Fruit fly (Drosophila melanogaster) whole organism, wandering third instar larva: ENCODE measurements around the gene CG17768.

ENCODE experiments used
- CrebA ChIP-seq: fragments of 200-800 bp; sonication (Bioruptor generic); optimal IDR thresholded peaks from 2 replicates; lab custom pipeline; 2016; ENCODE audit warnings: missing biosample characterization, mild to moderate bottlenecking, missing genetic modification characterization, borderline replicate concordance
- Dfd ChIP-seq: fragments of >200 bp; optimal IDR thresholded peaks from 2 replicates; lab custom pipeline; 2017; ENCODE audit warnings: missing biosample characterization, missing genetic modification characterization
- GATAd ChIP-seq: sonication (Bioruptor generic); optimal IDR thresholded peaks from 2 replicates; lab custom pipeline; 2016; ENCODE audit warnings: missing biosample characterization, missing genetic modification characterization
- Hr78 ChIP-seq: fragments of >200 bp; optimal IDR thresholded peaks from 2 replicates; lab custom pipeline; 2017; ENCODE audit warnings: missing biosample characterization, missing genetic modification characterization
- Jra ChIP-seq: sonication (Bioruptor generic); optimal IDR thresholded peaks from 2 replicates; lab custom pipeline; 2016; ENCODE audit warnings: missing biosample characterization, missing genetic modification characterization
- Mio ChIP-seq: sonication (Bioruptor generic); optimal IDR thresholded peaks from 2 replicates; lab custom pipeline; 2016; ENCODE audit warnings: missing biosample characterization, missing genetic modification characterization
- Myc ChIP-seq: fragments of >200 bp; optimal IDR thresholded peaks from 2 replicates; lab custom pipeline; 2017
- N ChIP-seq: fragments of >200 bp; optimal IDR thresholded peaks from 2 replicates; lab custom pipeline; 2018; ENCODE audit warnings: missing biosample characterization, missing external identifiers, missing genetic modification characterization
- OdsH ChIP-seq: fragments of 200-800 bp; sonication (Bioruptor generic); optimal IDR thresholded peaks from 2 replicates; lab custom pipeline; 2016; ENCODE audit warnings: missing biosample characterization, mild to moderate bottlenecking, missing genetic modification characterization
- lola ChIP-seq: fragments of >200 bp; optimal IDR thresholded peaks from 2 replicates; lab custom pipeline; 2017; ENCODE audit warnings: missing biosample characterization, missing genetic modification characterization
- pan ChIP-seq: fragments of >200 bp; optimal IDR thresholded peaks from 2 replicates; lab custom pipeline; 2017
- psq ChIP-seq: fragments of 200-800 bp; sonication (Bioruptor generic); optimal IDR thresholded peaks from 3 replicates; lab custom pipeline; 2017; ENCODE audit warnings: missing biosample characterization, mild to moderate bottlenecking, missing genetic modification characterization, moderate library complexity
- sv ChIP-seq: fragments of 200-800 bp; sonication (Bioruptor generic); optimal IDR thresholded peaks from 3 replicates; lab custom pipeline; 2016; ENCODE audit warnings: missing biosample characterization, missing genetic modification characterization
- usp ChIP-seq: fragments of >200 bp; optimal IDR thresholded peaks from 2 replicates; lab custom pipeline; 2017; ENCODE audit warnings: missing biosample characterization, missing genetic modification characterization

DNA sequence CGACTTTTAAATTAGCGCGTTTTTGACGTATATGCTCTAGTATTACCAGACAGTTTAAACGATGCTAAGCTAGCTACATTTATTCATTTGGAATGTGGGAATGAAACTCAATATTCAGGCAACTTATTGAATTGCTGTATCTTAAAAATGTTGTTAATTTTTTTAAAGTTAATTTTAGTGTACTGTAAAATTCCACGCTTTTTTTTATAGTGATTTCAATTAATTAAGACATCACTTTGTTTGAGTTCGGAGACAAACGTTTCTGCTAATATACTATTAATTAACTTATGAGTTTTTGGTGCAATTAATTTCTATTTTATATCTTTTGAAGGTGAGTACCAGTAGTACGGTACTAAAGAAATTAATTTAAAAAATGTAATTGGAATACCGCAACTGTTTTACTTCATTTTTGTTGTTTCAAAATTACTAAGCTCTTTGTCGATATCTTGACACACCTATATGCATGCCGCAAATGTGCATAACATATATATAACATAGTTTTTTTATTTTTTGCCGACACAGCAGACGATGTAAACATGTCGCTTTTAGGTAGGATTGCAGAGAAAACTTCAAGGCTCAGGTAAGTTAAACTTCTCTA is 18.7 kb downstream of the CG17768 start, which contains the start of the genes Cdk1 and mRpS7:
- TF ChIP-seq Jra (GFP tag; lab: Kevin White, UChicago) = peak; percentile 43
- TF ChIP-seq lola (GFP tag; lab: Kevin White, UChicago) = no peak
- TF ChIP-seq pan (lab: Kevin White, UChicago) = no peak
- TF ChIP-seq Dfd = no peak
- peak; percentile 4 for TF ChIP-seq OdsH (GFP tag; lab: Kevin White, UChicago)
- TF ChIP-seq GATAd = no peak
- TF ChIP-seq N (GFP tag; lab: Kevin White, UChicago) = no peak
- peak; percentile 27 for TF ChIP-seq psq (GFP tag; lab: Kevin White, UChicago)
- TF ChIP-seq Myc (lab: Kevin White, UChicago) = peak; percentile 9
- TF ChIP-seq Mio (GFP tag; lab: Kevin White, UChicago) = no peak
- TF ChIP-seq Hr78 (GFP tag; lab: Kevin White, UChicago) = no peak
- TF ChIP-seq usp (GFP tag; lab: Kevin White, UChicago) = no peak
- TF ChIP-seq sv (GFP tag; lab: Kevin White, UChicago) = peak; percentile 43
- TF ChIP-seq CrebA = no peak
